Worm (Caenorhabditis elegans): ENCODE data around the gene gly-6.

DNA sequence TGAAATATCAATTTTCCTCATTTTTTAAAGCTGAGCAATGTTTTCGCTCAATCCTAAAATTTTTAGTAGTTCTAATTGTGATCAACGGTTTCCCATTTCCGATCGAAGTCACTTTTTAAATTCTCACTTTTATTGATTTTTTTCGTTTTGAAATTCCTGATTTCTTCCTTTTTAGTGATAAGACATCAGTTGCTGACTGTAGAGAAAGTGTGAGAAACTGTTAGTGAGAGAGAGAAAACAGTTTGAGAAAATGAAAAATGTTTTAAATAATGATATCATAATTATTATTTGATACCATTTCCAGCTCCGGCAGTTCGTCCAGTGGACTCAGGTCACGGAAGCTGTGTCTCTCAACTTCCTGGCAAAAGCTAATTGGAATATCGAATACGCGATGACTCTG lies 16.5 kb downstream of the gly-6 start:
- TF ChIP-seq him-1 (tag; optimal IDR thresholded peaks at IDR 0.05): no peak
- no peak for TF ChIP-seq W03F9.2 (tag; optimal IDR thresholded peaks at IDR 0.05)

Data from whole organism, L4/young adult.